Worm (Caenorhabditis elegans): ENCODE results near the gene F56D6.20.

DNA sequence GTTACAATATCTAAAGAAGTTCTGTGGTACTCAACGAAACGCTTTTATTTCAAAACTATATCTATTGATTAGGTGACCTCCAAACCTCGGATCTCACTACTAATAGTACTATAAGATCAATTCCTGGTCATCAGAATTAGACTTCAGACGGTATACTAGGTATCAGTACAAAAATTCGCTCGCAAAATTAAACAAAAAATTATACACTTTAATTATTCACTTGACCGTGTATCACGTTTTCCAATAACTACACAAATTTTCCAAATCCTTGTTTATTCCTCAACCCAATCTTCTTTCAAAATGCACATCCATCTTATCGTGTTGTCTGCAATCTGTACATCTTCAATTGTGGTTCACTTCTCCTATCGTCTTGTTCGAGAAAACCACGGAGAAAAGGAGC, 5.5 kb downstream of the F56D6.20 start, which contains the start of gene F56D6.23:
- TF ChIP-seq F13C5.2 (tag; optimal IDR thresholded peaks at IDR 0.05) (no peak), sea-1 (GFP tag; conservative IDR thresholded peaks at IDR 0.05) (no peak), flt-1 (GFP tag; IDR thresholded peaks at IDR 0.05) (no peak), tra-4 (tag; optimal IDR thresholded peaks at IDR 0.05) (no peak), hmg-4 (GFP tag; optimal IDR thresholded peaks at IDR 0.05) (no peak), ama-1 (optimal IDR thresholded peaks at IDR 0.05) (no peak), aly-1 (tag; optimal IDR thresholded peaks at IDR 0.05) (no peak), ceh-36 (tag; optimal IDR thresholded peaks at IDR 0.05) (no peak), hmbx-1 (tag; optimal IDR thresholded peaks at IDR 0.05) (no peak), B0310.2 (tag; optimal IDR thresholded peaks at IDR 0.05) (no peak), pes-1 (GFP tag; IDR thresholded peaks at IDR 0.05) (no peak)
